Worm (Caenorhabditis elegans): Measurements from ENCODE around the gene shw-3.
A peak's percentile ranks its signal among the peaks of the same experiment; 100 is the strongest.

Gene shw-3

DNA sequence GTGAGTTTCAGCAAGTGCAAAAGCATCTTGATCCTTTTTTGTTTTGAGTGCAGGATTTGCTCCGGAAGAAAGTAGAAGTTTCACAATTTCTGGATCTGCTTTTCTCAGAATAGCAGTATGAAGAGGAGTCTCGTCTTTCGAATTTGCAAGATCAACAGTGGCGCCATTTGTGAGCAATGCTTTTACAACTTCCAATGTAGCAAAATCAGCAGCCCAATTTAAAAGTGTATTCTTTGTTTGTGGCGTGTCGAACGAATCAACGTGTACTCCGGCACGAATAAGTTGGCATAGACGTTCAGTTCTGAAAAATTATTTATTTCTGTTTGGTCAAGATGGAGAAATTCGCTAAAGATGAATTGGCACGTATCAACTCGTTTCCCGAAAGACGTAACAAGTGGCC is 37.4 kb downstream of the shw-3 start, which contains the start of gene T16G1.13:
TSS of gene T16G1.13 (plus strand) at position 301 of the 400 bp plus-strand sequence.
- TF ChIP-seq lin-39 (tag; optimal IDR thresholded peaks at IDR 0.05) (no peak), ceh-82 (tag; optimal IDR thresholded peaks at IDR 0.05) (no peak), ama-1 (optimal IDR thresholded peaks at IDR 0.05) (no peak), pqm-1 (tag; optimal IDR thresholded peaks at IDR 0.05) (no peak), tbx-2 (tag; optimal IDR thresholded peaks at IDR 0.05) (no peak), ceh-9 (tag; optimal IDR thresholded peaks at IDR 0.05) (no peak), nhr-237 (tag; optimal IDR thresholded peaks at IDR 0.05) (no peak), elt-1 (tag; optimal IDR thresholded peaks at IDR 0.05) (no peak), zag-1 (tag; optimal IDR thresholded peaks at IDR 0.05) (no peak), lin-15B (tag; optimal IDR thresholded peaks at IDR 0.05) (no peak), nhr-76 (tag; optimal IDR thresholded peaks at IDR 0.05) (no peak), nhr-11 (tag; optimal IDR thresholded peaks at IDR 0.05) (no peak), ztf-11 (tag; optimal IDR thresholded peaks at IDR 0.05) (no peak), mml-1 (tag; optimal IDR thresholded peaks at IDR 0.05) (no peak), ZK546.5 (tag; optimal IDR thresholded peaks at IDR 0.05) (no peak), ceh-28 (tag; optimal IDR thresholded peaks at IDR 0.05) (no peak), fos-1 (tag; optimal IDR thresholded peaks at IDR 0.05) (no peak)

DNA sequence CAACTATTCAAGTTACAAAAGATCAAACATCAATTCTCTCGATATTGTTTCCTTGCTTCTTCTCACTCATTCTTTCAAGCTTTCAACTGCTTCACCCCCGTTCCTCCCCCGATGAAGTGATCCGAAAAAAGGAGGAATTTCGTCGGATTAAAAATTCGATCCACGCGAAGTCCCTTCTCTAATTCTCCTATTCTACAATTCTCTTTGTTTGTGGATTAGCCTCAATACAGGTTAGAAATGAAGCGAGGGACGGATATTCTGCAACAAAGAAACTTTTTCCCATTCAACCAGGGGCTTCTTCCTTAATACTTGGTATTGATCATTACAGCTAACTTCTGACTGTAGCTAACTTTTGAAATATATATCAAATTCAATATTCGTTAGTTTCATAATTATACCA is 42.2 kb downstream of the shw-3 start, which contains the start of gene grl-2:
TSS of gene grl-2 (plus strand) at position 301 of the 400 bp plus-strand sequence.
- no peak for TF ChIP-seq zag-1 (tag; optimal IDR thresholded peaks at IDR 0.05)
- TF ChIP-seq tbx-2 (tag; optimal IDR thresholded peaks at IDR 0.05) = no peak
- TF ChIP-seq lin-39 (tag; optimal IDR thresholded peaks at IDR 0.05) = no peak
- no peak for TF ChIP-seq egl-5 (tag; optimal IDR thresholded peaks at IDR 0.05)
- TF ChIP-seq nhr-11 (tag; optimal IDR thresholded peaks at IDR 0.05) = no peak
- TF ChIP-seq pqm-1 (tag; optimal IDR thresholded peaks at IDR 0.05) = no peak
- no peak for TF ChIP-seq lin-15B (tag; optimal IDR thresholded peaks at IDR 0.05)
- TF ChIP-seq nhr-28 (tag; optimal IDR thresholded peaks at IDR 0.05) = no peak
- no peak for TF ChIP-seq nhr-77 (tag; optimal IDR thresholded peaks at IDR 0.05)
- TF ChIP-seq nfya-1 (tag; optimal IDR thresholded peaks at IDR 0.05; ENCODE audit: insufficient read depth) = no peak
- no peak for TF ChIP-seq nhr-237 (tag; optimal IDR thresholded peaks at IDR 0.05)
- TF ChIP-seq jun-1 (tag; optimal IDR thresholded peaks at IDR 0.05) = no peak
- no peak for TF ChIP-seq lsy-12 (tag; optimal IDR thresholded peaks at IDR 0.05)
- TF ChIP-seq snpc-4 (tag; optimal IDR thresholded peaks at IDR 0.05) = no peak
- TF ChIP-seq unc-39 (tag; optimal IDR thresholded peaks at IDR 0.05) = no peak
- TF ChIP-seq egl-27 (tag; optimal IDR thresholded peaks at IDR 0.05) = no peak
- TF ChIP-seq fos-1 (tag; optimal IDR thresholded peaks at IDR 0.05) = no peak
- no peak for TF ChIP-seq ceh-16 (tag; optimal IDR thresholded peaks at IDR 0.05)
- no peak for TF ChIP-seq unc-62 (GFP tag; optimal IDR thresholded peaks at IDR 0.05)

DNA sequence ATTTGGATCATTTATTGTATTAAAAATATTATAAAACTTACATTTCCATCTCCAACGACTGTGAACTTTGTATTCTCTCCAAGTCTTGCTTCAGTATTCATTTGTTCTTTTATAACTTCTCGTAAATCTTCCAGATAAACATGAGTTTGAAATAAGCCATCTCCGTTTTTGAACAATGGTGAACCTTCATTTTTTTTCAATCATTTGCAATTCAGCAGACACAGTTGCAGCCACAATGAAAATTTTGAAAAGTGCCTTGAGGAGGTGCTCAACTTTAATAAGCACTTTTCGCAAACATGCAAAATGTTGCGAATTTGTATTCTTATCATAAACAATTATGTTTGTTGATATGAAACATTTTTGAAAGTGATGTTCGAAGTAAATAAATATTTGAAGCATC is 42.7 kb downstream of the shw-3 start, which contains the start of gene T16G1.3:
TSS of gene T16G1.3 (minus strand) at position 101 of the 400 bp plus-strand sequence.
- no peak for TF ChIP-seq nhr-25 (tag; optimal IDR thresholded peaks at IDR 0.05)
- TF ChIP-seq lsy-12 (tag; optimal IDR thresholded peaks at IDR 0.05) = no peak
- no peak for TF ChIP-seq egl-5 (tag; optimal IDR thresholded peaks at IDR 0.05)
- no peak for TF ChIP-seq egl-27 (tag; optimal IDR thresholded peaks at IDR 0.05)
- TF ChIP-seq eor-1 (tag; optimal IDR thresholded peaks at IDR 0.05) = no peak
- TF ChIP-seq hmg-11 (tag; optimal IDR thresholded peaks at IDR 0.05) = no peak
- TF ChIP-seq nhr-76 (tag; optimal IDR thresholded peaks at IDR 0.05) = no peak
- TF ChIP-seq nhr-12 (tag; optimal IDR thresholded peaks at IDR 0.05) = no peak

DNA sequence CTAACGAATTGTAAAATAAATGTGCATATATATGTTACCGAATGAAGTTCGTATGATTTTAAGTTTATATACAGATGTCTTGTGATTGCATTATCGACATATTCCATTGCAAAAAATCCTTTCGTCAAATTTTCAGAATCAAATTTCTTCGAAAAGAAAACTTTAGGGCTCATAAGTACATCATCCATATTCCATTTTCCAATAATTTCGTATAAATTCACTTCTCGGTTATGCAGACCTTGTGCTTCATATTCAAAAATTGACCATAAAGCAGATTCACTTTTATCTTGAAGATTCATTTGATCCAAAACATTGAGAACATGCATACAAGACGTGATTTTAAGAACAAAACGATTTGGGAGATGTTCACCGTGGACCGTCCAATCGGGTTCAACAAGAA is 43.6 kb downstream of the shw-3 start:
- TF ChIP-seq nhr-237 (tag; optimal IDR thresholded peaks at IDR 0.05) = no peak
- no peak for TF ChIP-seq mdl-1 (tag; optimal IDR thresholded peaks at IDR 0.05)
- no peak for TF ChIP-seq lin-39 (tag; optimal IDR thresholded peaks at IDR 0.05)
- TF ChIP-seq zag-1 (tag; optimal IDR thresholded peaks at IDR 0.05) = no peak
- TF ChIP-seq sea-2 (GFP tag; optimal IDR thresholded peaks at IDR 0.05) = no peak

DNA sequence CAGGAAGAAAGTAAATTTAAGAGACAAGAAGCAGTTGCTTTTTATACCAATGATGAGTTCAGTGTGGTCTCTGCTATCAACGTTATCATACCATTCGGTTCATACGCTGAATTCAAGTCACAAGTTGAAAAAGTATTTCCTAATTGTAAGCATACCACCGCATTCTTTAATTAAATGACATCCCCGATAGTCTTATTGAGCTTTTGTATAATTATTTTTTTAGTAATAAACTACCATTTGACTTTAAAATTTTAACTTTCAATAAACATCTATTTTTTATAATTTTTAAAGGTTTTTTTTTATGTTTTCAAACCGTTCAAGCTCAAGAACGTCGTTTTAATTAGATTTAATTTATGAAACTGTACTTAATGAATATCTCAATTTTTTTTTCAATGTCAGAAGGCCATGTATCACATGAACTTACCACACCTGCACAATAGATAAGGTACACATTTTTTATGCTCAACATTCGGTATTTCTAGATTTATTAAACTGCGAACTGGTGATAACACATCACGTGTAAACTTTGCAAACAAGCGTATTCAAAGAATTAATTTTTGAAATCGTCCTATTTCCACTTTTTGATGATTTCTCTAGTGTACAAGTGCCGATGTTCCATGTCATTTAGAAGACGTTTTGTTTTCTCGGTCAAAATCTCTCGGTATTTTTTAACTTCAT is 45.0 kb downstream of the shw-3 start, which contains the start of gene T16G1.4:
TSS of gene T16G1.4 (minus strand) at position 51 of the 678 bp plus-strand sequence.
- no peak for TF ChIP-seq mdl-1 (tag; optimal IDR thresholded peaks at IDR 0.05)
- TF ChIP-seq pqm-1 (tag; optimal IDR thresholded peaks at IDR 0.05) = peak; percentile 32
- no peak for TF ChIP-seq ztf-4 (tag; optimal IDR thresholded peaks at IDR 0.05)
- TF ChIP-seq nhr-23 (tag; optimal IDR thresholded peaks at IDR 0.05) = no peak
- TF ChIP-seq pha-4 (tag; optimal IDR thresholded peaks at IDR 0.05) = peak; percentile 2
- TF ChIP-seq daf-12 (tag; optimal IDR thresholded peaks at IDR 0.05) = no peak
- no peak for TF ChIP-seq nhr-28 (tag; optimal IDR thresholded peaks at IDR 0.05)
- no peak for TF ChIP-seq ama-1 (optimal IDR thresholded peaks at IDR 0.05)
- TF ChIP-seq ZK546.5 (tag; optimal IDR thresholded peaks at IDR 0.05) = no peak
- no peak for TF ChIP-seq ceh-16 (tag; optimal IDR thresholded peaks at IDR 0.05)
- no peak for TF ChIP-seq ceh-82 (tag; optimal IDR thresholded peaks at IDR 0.05)
- no peak for TF ChIP-seq skn-1 (tag; optimal IDR thresholded peaks at IDR 0.05)
- TF ChIP-seq elt-2 (tag; optimal IDR thresholded peaks at IDR 0.05) = peak; percentile 73
- TF ChIP-seq hmg-11 (tag; optimal IDR thresholded peaks at IDR 0.05) = no peak

Measured in whole organism, L3 larva.